Fruit fly (Drosophila melanogaster) whole organism, embryonic: ENCODE results near the gene CG33124.

Source experiments
- Antp ChIP-seq: fragments of 200-800 bp; sonication (Bioruptor generic); optimal IDR thresholded peaks from 3 replicates; lab custom pipeline; 2016; ENCODE audit warnings: missing biosample characterization, missing genetic modification characterization
- BEAF-32 ChIP-seq: fragments of 200-800 bp; sonication (Bioruptor generic); optimal IDR thresholded peaks from 3 replicates; lab custom pipeline; 2017; ENCODE audit warnings: missing biosample characterization, missing genetic modification characterization, mild to moderate bottlenecking, moderate library complexity, missing genetic modification reagents
- CG14667 ChIP-seq: fragments of 200-800 bp; sonication (Bioruptor generic); IDR thresholded peaks from 2 replicates; pipeline ENCODE4 v1.3.6; 2022; ENCODE audit warnings: missing biosample characterization, missing genetic modification characterization
- CG17385 ChIP-seq: fragments of 200-800 bp; sonication (Bioruptor generic); optimal IDR thresholded peaks from 3 replicates; lab custom pipeline; 2018; ENCODE audit warnings: missing biosample characterization, mild to moderate bottlenecking, missing genetic modification characterization
- CG1792 ChIP-seq: fragments of 200-800 bp; sonication (Bioruptor generic); optimal IDR thresholded peaks from 2 replicates; lab custom pipeline; 2016; ENCODE audit warnings: missing biosample characterization, missing genetic modification characterization
- CG2129 ChIP-seq: fragments of 200-800 bp; sonication (Bioruptor generic); IDR thresholded peaks from 2 replicates; pipeline ENCODE4 v1.3.6; 2022; ENCODE audit warnings: missing biosample characterization, missing genetic modification characterization; ENCODE audit not compliant: partially characterized antibody
- CG2889 ChIP-seq: fragments of 200-800 bp; sonication (Bioruptor generic); IDR thresholded peaks from 3 replicates; pipeline ENCODE4 v1.3.6; 2022; ENCODE audit warnings: missing biosample characterization, missing genetic modification characterization
- CG31388 ChIP-seq: fragments of 200-800 bp; sonication (Bioruptor generic); optimal IDR thresholded peaks from 2 replicates; lab custom pipeline; 2016; ENCODE audit warnings: missing biosample characterization, missing genetic modification characterization
- CG32772 ChIP-seq: fragments of 200-800 bp; sonication (Bioruptor generic); IDR thresholded peaks from 2 replicates; pipeline ENCODE4 v1.3.6; 2022; ENCODE audit warnings: missing biosample characterization, missing genetic modification characterization
- CG3281 ChIP-seq: fragments of 200-800 bp; sonication (Bioruptor generic); optimal IDR thresholded peaks from 3 replicates; lab custom pipeline; 2017; ENCODE audit warnings: missing biosample characterization, mild to moderate bottlenecking, missing genetic modification characterization
- CG43689 ChIP-seq: fragments of 200-800 bp; sonication (Bioruptor generic); IDR thresholded peaks from 2 replicates; pipeline ENCODE4 v1.3.6; 2022; ENCODE audit warnings: missing biosample characterization, missing genetic modification characterization
- CG6175 ChIP-seq: fragments of 200-800 bp; sonication (Bioruptor generic); IDR thresholded peaks from 3 replicates; pipeline ENCODE4 v1.3.6; 2022; ENCODE audit warnings: missing biosample characterization, missing genetic modification characterization
- CG6654 ChIP-seq: fragments of 200-800 bp; sonication (Bioruptor generic); optimal IDR thresholded peaks from 2 replicates; lab custom pipeline; 2017; ENCODE audit warnings: missing biosample characterization, mild to moderate bottlenecking, missing genetic modification characterization
- CG6813 ChIP-seq: fragments of 200-800 bp; sonication (Bioruptor generic); optimal IDR thresholded peaks from 2 replicates; lab custom pipeline; 2017; ENCODE audit warnings: missing biosample characterization, missing genetic modification characterization, mild to moderate bottlenecking, moderate library complexity, missing genetic modification reagents
- CG6854 ChIP-seq: fragments of 200-800 bp; sonication (Bioruptor generic); optimal IDR thresholded peaks from 3 replicates; lab custom pipeline; 2017; ENCODE audit warnings: missing biosample characterization, mild to moderate bottlenecking, missing genetic modification characterization
- CG7987 ChIP-seq: fragments of 200-800 bp; sonication (Bioruptor generic); optimal IDR thresholded peaks from 2 replicates; lab custom pipeline; 2018; ENCODE audit warnings: missing biosample characterization, mild to moderate bottlenecking, missing genetic modification characterization, moderate library complexity
- CG8290 ChIP-seq, 3 experiments: fragments of 200-800 bp; sonication (Bioruptor generic); optimal IDR thresholded peaks; 2 replicates each; lab custom pipeline; 2016 to 2019; ENCODE audit warnings: missing biosample characterization in 3 of 3, missing genetic modification characterization in 3 of 3, mild to moderate bottlenecking in 2 of 3, moderate library complexity in 1 of 3
- CG8924 ChIP-seq: fragments of 200-800 bp; optimal IDR thresholded peaks from 3 replicates; lab custom pipeline; 2019; ENCODE audit warnings: missing biosample characterization, mild to moderate bottlenecking, missing genetic modification characterization, moderate library complexity
- CG9437 ChIP-seq: fragments of 200-800 bp; sonication (Bioruptor generic); optimal IDR thresholded peaks from 2 replicates; lab custom pipeline; 2018; ENCODE audit warnings: missing biosample characterization, mild to moderate bottlenecking, missing genetic modification characterization
- CG9727 ChIP-seq: fragments of 200-800 bp; sonication (Bioruptor generic); optimal IDR thresholded peaks from 3 replicates; lab custom pipeline; 2017; ENCODE audit warnings: missing biosample characterization, mild to moderate bottlenecking, missing genetic modification characterization
- D19A ChIP-seq: fragments of 200-800 bp; optimal IDR thresholded peaks from 3 replicates; lab custom pipeline; 2019; ENCODE audit warnings: missing biosample characterization, mild to moderate bottlenecking, missing genetic modification characterization, moderate library complexity
- Dad ChIP-seq: fragments of 200-800 bp; sonication (Bioruptor generic); optimal IDR thresholded peaks from 3 replicates; lab custom pipeline; 2016; ENCODE audit warnings: missing biosample characterization, missing genetic modification characterization
- Elba2 ChIP-seq: fragments of 200-800 bp; sonication (Bioruptor generic); optimal IDR thresholded peaks from 3 replicates; lab custom pipeline; 2016; ENCODE audit warnings: missing biosample characterization, missing genetic modification characterization
- HLH4C ChIP-seq: fragments of 200-800 bp; sonication (Bioruptor generic); IDR thresholded peaks from 3 replicates; pipeline ENCODE4 v1.3.6; 2022; ENCODE audit warnings: missing biosample characterization, missing genetic modification characterization; ENCODE audit not compliant: partially characterized antibody
- Hand ChIP-seq: fragments of 200-800 bp; sonication (Bioruptor generic); optimal IDR thresholded peaks from 2 replicates; lab custom pipeline; 2017; ENCODE audit warnings: mild to moderate bottlenecking, missing biosample characterization, missing genetic modification reagents, missing genetic modification characterization
- Hr51 ChIP-seq, 2 experiments: fragments of 200-800 bp; sonication (Bioruptor generic); optimal IDR thresholded peaks; 2 replicates in 1 of 2; 3 replicates in 1 of 2; lab custom pipeline; 2016 to 2018; ENCODE audit warnings: missing biosample characterization in 2 of 2, missing genetic modification characterization in 2 of 2, mild to moderate bottlenecking in 1 of 2, moderate library complexity in 1 of 2
- Jarid2 ChIP-seq: fragments of 200-800 bp; sonication (Bioruptor generic); optimal IDR thresholded peaks from 3 replicates; lab custom pipeline; 2017; ENCODE audit warnings: mild to moderate bottlenecking, missing biosample characterization, missing genetic modification reagents, missing genetic modification characterization
- MTF-1 ChIP-seq: fragments of 200-800 bp; sonication (Bioruptor generic); optimal IDR thresholded peaks from 2 replicates; lab custom pipeline; 2018; ENCODE audit warnings: missing biosample characterization, mild to moderate bottlenecking, missing genetic modification characterization, borderline replicate concordance
- ab ChIP-seq: fragments of 200-800 bp; sonication (Bioruptor generic); optimal IDR thresholded peaks from 2 replicates; lab custom pipeline; 2016; ENCODE audit warnings: missing biosample characterization, missing genetic modification characterization
- al ChIP-seq: fragments of 200-800 bp; sonication (Bioruptor generic); IDR thresholded peaks from 2 replicates; pipeline ENCODE4 v1.3.6; 2022; ENCODE audit warnings: missing biosample characterization, missing genetic modification characterization
- aop ChIP-seq: fragments of 200-800 bp; sonication (Bioruptor generic); IDR thresholded peaks from 2 replicates; pipeline ENCODE4 v1.3.6; 2022; ENCODE audit warnings: missing biosample characterization, missing genetic modification characterization
- cad ChIP-seq: fragments of >200 bp; optimal IDR thresholded peaks from 2 replicates; lab custom pipeline; 2017; ENCODE audit warnings: missing biosample characterization, missing genetic modification characterization
- chif ChIP-seq, 2 experiments: fragments of 200-800 bp; sonication (Bioruptor generic); optimal IDR thresholded peaks; 3 replicates each; lab custom pipeline; 2016; ENCODE audit warnings: missing biosample characterization in 2 of 2, missing genetic modification characterization in 2 of 2
- ems ChIP-seq: fragments of 200-800 bp; sonication (Bioruptor generic); optimal IDR thresholded peaks from 3 replicates; lab custom pipeline; 2016; ENCODE audit warnings: missing biosample characterization, missing genetic modification characterization
- fd96Cb ChIP-seq: fragments of 200-800 bp; sonication (Bioruptor generic); optimal IDR thresholded peaks from 2 replicates; lab custom pipeline; 2018; ENCODE audit warnings: missing biosample characterization, mild to moderate bottlenecking, missing genetic modification characterization, moderate library complexity
- ham ChIP-seq: fragments of 200-800 bp; sonication (Bioruptor generic); IDR thresholded peaks from 2 replicates; pipeline ENCODE4 v1.3.6; 2022; ENCODE audit warnings: missing biosample characterization, missing genetic modification characterization
- ken ChIP-seq: fragments of 200-800 bp; sonication (Bioruptor generic); IDR thresholded peaks from 3 replicates; pipeline ENCODE4 v1.3.6; 2022; ENCODE audit warnings: missing biosample characterization, missing genetic modification characterization
- lab ChIP-seq: fragments of 200-800 bp; sonication (Bioruptor generic); optimal IDR thresholded peaks from 3 replicates; lab custom pipeline; 2017; ENCODE audit warnings: missing biosample characterization, missing genetic modification characterization, mild to moderate bottlenecking, moderate library complexity, missing genetic modification reagents
- lmd ChIP-seq: fragments of 200-800 bp; sonication (Bioruptor generic); IDR thresholded peaks from 2 replicates; pipeline ENCODE4 v1.3.6; 2022; ENCODE audit warnings: missing biosample characterization, missing genetic modification characterization
- odd ChIP-seq: fragments of 200-800 bp; sonication (Bioruptor generic); optimal IDR thresholded peaks from 2 replicates; lab custom pipeline; 2017; ENCODE audit warnings: missing biosample characterization, mild to moderate bottlenecking, missing genetic modification characterization
- sd ChIP-seq: fragments of 200-800 bp; sonication (Bioruptor generic); optimal IDR thresholded peaks from 3 replicates; lab custom pipeline; 2018; ENCODE audit warnings: missing biosample characterization, mild to moderate bottlenecking, missing genetic modification characterization, moderate library complexity
- slou ChIP-seq: fragments of 200-800 bp; sonication (Bioruptor generic); optimal IDR thresholded peaks from 3 replicates; lab custom pipeline; 2016; ENCODE audit warnings: missing biosample characterization, missing genetic modification characterization
- sr ChIP-seq: fragments of 200-800 bp; sonication (Bioruptor generic); IDR thresholded peaks from 3 replicates; pipeline ENCODE4 v1.3.6; 2022; ENCODE audit warnings: missing biosample characterization, missing genetic modification characterization
- tap ChIP-seq: fragments of 200-800 bp; optimal IDR thresholded peaks from 3 replicates; lab custom pipeline; 2019; ENCODE audit warnings: missing biosample characterization, mild to moderate bottlenecking, missing genetic modification characterization, moderate library complexity
- tgo ChIP-seq: fragments of 200-800 bp; sonication (Bioruptor generic); IDR thresholded peaks from 3 replicates; pipeline ENCODE4 v1.3.6; 2022; ENCODE audit warnings: missing biosample characterization, missing genetic modification characterization
- tll ChIP-seq, 2 experiments: fragments of 200-800 bp in 1 of 2; fragments of >200 bp in 1 of 2; sonication (Bioruptor generic) in 1 of 2; optimal IDR thresholded peaks; 2 replicates each; lab custom pipeline; 2017 to 2019; ENCODE audit warnings: missing biosample characterization in 2 of 2, missing genetic modification characterization in 2 of 2, mild to moderate bottlenecking in 1 of 2, moderate library complexity in 1 of 2
- unc-4 ChIP-seq: fragments of 200-800 bp; sonication (Bioruptor generic); IDR thresholded peaks from 2 replicates; pipeline ENCODE4 v1.3.6; 2022; ENCODE audit warnings: missing biosample characterization, missing genetic modification characterization; ENCODE audit not compliant: partially characterized antibody

The CG33124 gene

DNA sequence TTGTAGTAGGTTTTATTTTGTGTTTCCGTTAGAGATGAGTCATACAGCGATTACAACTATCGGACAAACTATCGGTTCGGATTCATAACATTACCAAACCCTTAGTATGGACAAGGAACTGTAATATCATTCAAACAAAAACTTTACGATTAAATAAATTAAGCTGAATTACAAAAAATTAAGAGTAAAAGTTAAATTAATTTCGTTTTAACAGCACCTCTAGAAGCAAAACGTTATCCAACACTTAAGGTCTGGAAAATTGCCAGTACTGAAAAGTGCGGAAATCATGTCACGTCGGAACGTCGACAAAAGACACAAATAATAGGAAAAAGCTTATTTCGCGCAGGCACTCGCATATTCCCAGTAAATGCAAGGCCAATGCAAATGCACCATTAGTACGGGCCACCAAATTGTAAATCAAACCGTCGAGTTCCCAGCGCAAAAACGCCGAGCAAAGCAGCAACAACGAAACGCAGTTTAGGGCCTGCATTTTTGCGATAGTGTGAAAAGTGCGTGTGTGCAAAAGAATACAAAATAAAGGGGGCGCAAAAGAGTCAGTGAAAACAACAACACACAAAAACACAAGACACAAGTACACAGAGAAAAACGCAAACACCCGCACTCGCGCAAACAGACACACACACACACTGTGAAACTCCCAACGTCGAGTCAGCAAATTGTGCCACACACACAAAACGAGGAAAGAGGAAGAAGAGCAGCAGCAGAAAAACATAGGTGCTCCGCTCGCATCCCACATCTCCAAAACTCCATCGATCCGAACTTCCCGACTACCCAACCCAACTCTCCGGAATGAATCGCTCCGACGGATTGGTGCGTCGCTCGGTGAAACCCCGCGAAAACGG is 17.6 kb upstream of the CG33124 start, which contains the start of the genes CG15387 and sau (continued):
- TF ChIP-seq CG6654 (GFP tag; lab: Kevin White, UChicago) (peak; percentile 57), BEAF-32 (GFP tag; lab: Kevin White, UChicago) (peak; percentile 95), sr (GFP tag; lab: Robert Waterston, UW) (no peak), CG1792 (GFP tag; lab: Kevin White, UChicago) (peak; percentile 77), lab (GFP tag; lab: Kevin White, UChicago) (peak; percentile 91), fd96Cb (peak; percentile 76), Hr51 (GFP tag; optimal IDR thresholded peaks at IDR 0.05; lab: Kevin White, UChicago) (peak; percentile 84 to 85), unc-4 (GFP tag; lab: Robert Waterston, UW) (peak; percentile 94), CG17385 (GFP tag; lab: Kevin White, UChicago) (peak; percentile 79), cad (GFP tag; lab: Kevin White, UChicago) (no peak), HLH4C (GFP tag; lab: Robert Waterston, UW) (peak; percentile 89), CG6854 (GFP tag; lab: Kevin White, UChicago) (peak; percentile 70), CG8290 (GFP tag; optimal IDR thresholded peaks at IDR 0.05; lab: Kevin White, UChicago) (peak; percentile 92), CG8290 (tag; optimal IDR thresholded peaks at IDR 0.05; lab: Kevin White, UChicago) (peak; percentile 70 to 88), odd (GFP tag; lab: Kevin White, UChicago) (peak; percentile 71), CG3281 (peak; percentile 87), ken (GFP tag; lab: Robert Waterston, UW) (peak; percentile 86), CG2129 (GFP tag; lab: Robert Waterston, UW) (peak; percentile 89), Hand (GFP tag; lab: Kevin White, UChicago) (peak; percentile 52), CG32772 (GFP tag; lab: Robert Waterston, UW) (peak; percentile 75), CG31388 (GFP tag; lab: Kevin White, UChicago) (peak; percentile 73), ab (no peak), tap (tag; lab: Kevin White, UChicago) (peak; percentile 76), Antp (GFP tag; lab: Kevin White, UChicago) (peak; percentile 90), Elba2 (GFP tag; lab: Kevin White, UChicago) (peak; percentile 51), CG6175 (GFP tag; lab: Robert Waterston, UW) (peak; percentile 11; the same call in 1 of the 3 replicates), Dad (GFP tag; lab: Kevin White, UChicago) (peak; percentile 83), CG7987 (GFP tag; lab: Kevin White, UChicago) (peak; percentile 63), CG43689 (GFP tag; lab: Robert Waterston, UW) (peak; percentile 64), ems (GFP tag; lab: Kevin White, UChicago) (peak; percentile 87), MTF-1 (GFP tag; lab: Kevin White, UChicago) (no peak), CG14667 (GFP tag; lab: Robert Waterston, UW) (peak; percentile 65), CG9727 (GFP tag; lab: Kevin White, UChicago) (peak; percentile 91), ham (GFP tag; lab: Robert Waterston, UW) (no peak), tll (GFP tag; optimal IDR thresholded peaks at IDR 0.05; lab: Kevin White, UChicago) (no peak), al (GFP tag; lab: Robert Waterston, UW) (peak; percentile 79), Jarid2 (GFP tag; lab: Kevin White, UChicago) (peak; percentile 59), CG8924 (peak; percentile 85), lmd (peak; percentile 82), CG9437 (peak; percentile 85), D19A (tag; lab: Kevin White, UChicago) (peak; percentile 66), chif (GFP tag; optimal IDR thresholded peaks at IDR 0.05; lab: Kevin White, UChicago) (peak; percentile 86 to 91), CG6813 (peak; percentile 58), sd (tag; lab: Kevin White, UChicago) (peak; percentile 68), aop (GFP tag; lab: Robert Waterston, UW) (peak; percentile 61; the same call in 1 of the 2 replicates), CG2889 (GFP tag; lab: Robert Waterston, UW) (peak; percentile 79), tgo (peak; percentile 86), slou (peak; percentile 88)
